Worm (Caenorhabditis elegans): ENCODE measurements around the gene lbp-8.

DNA sequence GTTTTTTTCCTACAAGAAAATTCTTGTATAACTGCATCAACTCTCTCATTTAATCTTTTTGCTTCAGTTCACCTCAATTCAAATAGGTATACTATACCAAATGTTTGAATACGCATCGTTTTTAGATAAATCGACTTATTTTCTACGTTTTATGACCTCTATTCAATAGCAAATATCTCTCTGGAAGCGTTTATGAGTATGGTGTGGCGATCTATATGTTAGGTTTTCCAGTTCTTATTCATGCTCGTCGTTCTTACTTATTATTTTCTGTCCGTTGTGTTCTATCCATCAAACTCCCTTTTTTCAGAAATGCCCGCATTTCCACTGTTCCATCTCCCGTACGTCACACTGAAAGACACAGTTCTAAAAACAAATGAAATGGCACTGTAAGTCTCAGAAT, 10.0 kb upstream of the lbp-8 start, which contains the start of gene T22G5.3:
- no peak for TF ChIP-seq ets-4 (GFP tag; optimal IDR thresholded peaks at IDR 0.05)
- no peak for TF ChIP-seq nhr-80 (tag; optimal IDR thresholded peaks at IDR 0.05)
- no peak for TF ChIP-seq zfh-2 (GFP tag; conservative IDR thresholded peaks at IDR 0.05)
- no peak for TF ChIP-seq sea-2 (GFP tag; IDR thresholded peaks at IDR 0.05)
